Worm (Caenorhabditis elegans): Measurements from ENCODE around the gene icl-1.

Gene icl-1

DNA sequence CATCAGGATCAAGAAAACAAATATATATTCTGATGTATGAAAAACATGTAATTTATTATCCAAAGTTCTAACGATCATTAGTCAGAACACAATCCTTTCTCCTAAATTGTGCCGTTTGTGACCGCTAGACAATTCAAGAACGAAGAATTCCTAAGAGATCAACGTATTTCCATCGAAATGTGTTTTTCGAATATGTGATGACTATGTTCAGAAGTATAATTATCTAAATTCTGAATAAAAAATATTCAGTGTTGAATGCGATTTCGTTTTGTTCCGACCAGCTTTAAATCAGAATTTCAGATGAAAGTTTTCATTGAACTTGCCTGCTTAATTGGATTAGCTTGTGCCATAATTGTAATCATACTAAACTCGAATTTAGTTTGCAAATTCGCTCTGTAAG lies 25.5 kb downstream of the icl-1 start, which contains the start of gene srbc-37:
TSS of gene srbc-37 (plus strand) at position 301 of the 400 bp plus-strand sequence.
- no peak for TF ChIP-seq zag-1 (tag; optimal IDR thresholded peaks at IDR 0.05)
- TF ChIP-seq nhr-76 (tag; optimal IDR thresholded peaks at IDR 0.05), result no peak
- TF ChIP-seq aly-2 (tag; optimal IDR thresholded peaks at IDR 0.05), result no peak

DNA sequence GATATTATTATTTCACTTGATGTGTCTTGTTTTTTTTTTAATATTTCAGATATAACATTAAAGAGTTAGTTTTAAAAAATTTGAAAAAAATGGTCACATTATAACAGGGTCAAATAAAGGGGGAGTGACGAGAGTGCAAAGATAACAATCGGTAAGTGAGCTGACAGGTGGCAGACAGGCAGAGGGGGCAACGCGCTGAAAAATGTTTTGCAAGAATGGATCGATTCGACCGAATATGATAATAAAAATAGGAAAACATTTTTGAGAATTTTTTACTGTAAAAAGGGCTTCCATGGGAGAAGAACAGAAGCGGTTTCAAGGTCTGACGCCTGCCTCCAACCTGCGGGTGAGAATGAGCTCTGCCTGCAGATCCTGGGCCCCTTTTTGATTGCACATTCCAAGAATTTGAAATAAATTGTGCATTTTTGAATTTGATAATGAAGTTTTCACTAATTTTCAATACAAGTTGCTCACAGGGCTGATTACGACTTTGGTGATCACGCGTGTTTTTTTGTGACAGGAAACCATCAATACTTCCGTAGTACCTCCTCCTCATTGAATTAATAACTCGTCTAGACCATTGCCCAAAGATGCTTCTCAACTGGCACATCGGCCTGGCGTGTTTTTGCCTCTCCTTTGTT lies 28.2 kb downstream of the icl-1 start, which contains the start of the genes ugt-29 and srx-5:
TSS of gene ugt-29 (minus strand) at position 101 of the 641 bp plus-strand sequence.
TSS of gene srx-5 (plus strand) at position 591 of the 641 bp plus-strand sequence.
- no peak for TF ChIP-seq aha-1 (tag; optimal IDR thresholded peaks at IDR 0.05)
- no peak for TF ChIP-seq mab-9 (GFP tag; IDR thresholded peaks at IDR 0.05)
- no peak for TF ChIP-seq Y116A8C.19 (tag; optimal IDR thresholded peaks at IDR 0.05; ENCODE audit: borderline replicate concordance)
- TF ChIP-seq C04F5.9 (tag; optimal IDR thresholded peaks at IDR 0.05), result no peak
- TF ChIP-seq C34B4.2 (tag; optimal IDR thresholded peaks at IDR 0.05), result no peak
- TF ChIP-seq lin-15B (tag; optimal IDR thresholded peaks at IDR 0.05), result no peak
- no peak for TF ChIP-seq fkh-4 (tag; optimal IDR thresholded peaks at IDR 0.05; ENCODE audit: borderline replicate concordance)

DNA sequence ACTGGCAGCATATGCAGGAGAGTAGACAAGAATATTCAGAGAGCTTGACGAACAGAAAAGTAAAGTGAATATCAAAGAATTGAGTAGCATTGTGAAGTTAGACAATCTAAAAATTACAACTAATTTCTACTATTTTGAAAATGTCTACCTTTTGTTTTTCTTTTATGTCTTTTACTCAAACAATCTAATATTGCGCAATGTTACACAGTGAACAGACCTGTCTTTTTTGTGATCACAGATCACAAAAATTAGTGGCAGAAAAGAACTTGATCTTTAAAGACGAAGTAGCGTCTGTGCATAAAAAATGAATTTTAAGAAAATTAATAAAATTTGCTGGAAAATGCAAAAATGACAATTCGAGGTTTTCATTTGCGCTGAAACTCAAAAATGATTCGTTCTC lies 28.8 kb downstream of the icl-1 start:
- TF ChIP-seq lir-3 (tag; optimal IDR thresholded peaks at IDR 0.05; ENCODE audit: poor library complexity), result no peak
- TF ChIP-seq F16B12.6 (tag; optimal IDR thresholded peaks at IDR 0.05), result no peak
- no peak for TF ChIP-seq Y116A8C.19 (tag; optimal IDR thresholded peaks at IDR 0.05; ENCODE audit: borderline replicate concordance)
- TF ChIP-seq lin-35 (GFP tag; optimal IDR thresholded peaks at IDR 0.05), result no peak
- no peak for TF ChIP-seq nhr-20 (tag; optimal IDR thresholded peaks at IDR 0.05)
- TF ChIP-seq unc-130 (tag; optimal IDR thresholded peaks at IDR 0.05), result no peak
- TF ChIP-seq elt-3 (tag; optimal IDR thresholded peaks at IDR 0.05), result no peak
- TF ChIP-seq ceh-82 (tag; optimal IDR thresholded peaks at IDR 0.05), result no peak
- no peak for TF ChIP-seq lin-13 (GFP tag; optimal IDR thresholded peaks at IDR 0.05)
- no peak for TF ChIP-seq jun-1 (tag; optimal IDR thresholded peaks at IDR 0.05)
- TF ChIP-seq mab-9 (GFP tag; IDR thresholded peaks at IDR 0.05), result no peak
- no peak for TF ChIP-seq nhr-19 (GFP tag; conservative IDR thresholded peaks at IDR 0.05)

DNA sequence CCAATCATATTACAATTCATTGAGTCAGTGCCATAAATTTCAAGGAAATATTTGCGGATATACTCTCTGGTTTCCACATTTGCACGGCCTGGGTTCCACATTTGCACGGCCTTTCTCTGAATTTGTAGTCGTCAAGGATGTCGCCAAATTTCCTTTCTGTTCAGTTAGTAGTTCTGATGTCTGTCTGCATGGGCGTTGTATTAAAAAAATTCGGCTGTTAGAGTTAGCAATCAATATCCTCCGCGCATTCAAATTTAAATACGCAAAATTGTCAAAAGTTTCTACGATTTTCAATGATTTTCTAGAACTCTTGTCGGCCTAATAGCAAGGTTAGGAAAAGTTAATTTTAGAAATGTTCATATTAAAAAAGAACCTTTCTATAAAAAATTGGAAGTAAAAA lies 31.9 kb downstream of the icl-1 start, which contains the start of gene srj-52:
TSS of gene srj-52 (minus strand) at position 101 of the 400 bp plus-strand sequence.
- no peak for TF ChIP-seq snu-23 (GFP tag; optimal IDR thresholded peaks at IDR 0.05)
- TF ChIP-seq nhr-77 (tag; optimal IDR thresholded peaks at IDR 0.05), result no peak
- TF ChIP-seq sup-37 (GFP tag; optimal IDR thresholded peaks at IDR 0.05), result no peak
- TF ChIP-seq lin-13 (GFP tag; optimal IDR thresholded peaks at IDR 0.05), result no peak
- no peak for TF ChIP-seq mep-1 (tag; optimal IDR thresholded peaks at IDR 0.05)
- TF ChIP-seq zag-1 (tag; optimal IDR thresholded peaks at IDR 0.05), result no peak
- no peak for TF ChIP-seq C16A3.4 (tag; optimal IDR thresholded peaks at IDR 0.05)
- no peak for TF ChIP-seq alr-1 (tag; optimal IDR thresholded peaks at IDR 0.05; ENCODE audit: borderline replicate concordance)
- TF ChIP-seq swsn-7 (tag; optimal IDR thresholded peaks at IDR 0.05), result no peak
- TF ChIP-seq ztf-11 (tag; optimal IDR thresholded peaks at IDR 0.05), result no peak
- no peak for TF ChIP-seq isw-1 (GFP tag; IDR thresholded peaks at IDR 0.05)
- no peak for TF ChIP-seq unc-62 (GFP tag; optimal IDR thresholded peaks at IDR 0.05)
- no peak for TF ChIP-seq ceh-88 (GFP tag; IDR thresholded peaks at IDR 0.05)

DNA sequence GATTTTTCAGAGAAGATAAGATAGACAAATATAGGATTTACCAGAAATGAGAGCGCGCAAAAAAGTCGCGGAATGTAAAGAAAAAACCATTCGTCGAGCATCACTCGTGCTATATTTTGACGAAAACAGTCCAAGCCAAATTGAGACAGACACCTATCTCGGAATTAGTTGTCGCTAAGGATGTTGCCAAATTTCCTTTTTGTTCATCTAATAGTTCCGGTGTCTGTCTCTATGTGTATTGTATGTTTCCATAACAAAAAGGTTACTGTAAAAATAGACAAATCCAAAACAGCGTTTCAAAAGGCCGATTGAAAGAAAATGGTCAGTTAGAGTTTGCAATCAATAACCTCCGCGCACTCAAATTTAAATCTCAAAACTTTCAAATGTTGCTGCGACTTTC lies 33.2 kb downstream of the icl-1 start, which contains the start of gene srj-53:
TSS of gene srj-53 (minus strand) at position 101 of the 400 bp plus-strand sequence.
- TF ChIP-seq lin-35 (GFP tag; optimal IDR thresholded peaks at IDR 0.05), result no peak
- TF ChIP-seq elt-3 (tag; optimal IDR thresholded peaks at IDR 0.05), result no peak
- no peak for TF ChIP-seq fkh-8 (tag; optimal IDR thresholded peaks at IDR 0.05)
- TF ChIP-seq ces-1 (GFP tag; optimal IDR thresholded peaks at IDR 0.05), result no peak
- no peak for TF ChIP-seq mab-9 (GFP tag; IDR thresholded peaks at IDR 0.05)
- no peak for TF ChIP-seq C34B4.2 (tag; optimal IDR thresholded peaks at IDR 0.05)
- no peak for TF ChIP-seq dpl-1 (GFP tag; optimal IDR thresholded peaks at IDR 0.05)
- no peak for TF ChIP-seq nhr-20 (tag; optimal IDR thresholded peaks at IDR 0.05)
- no peak for TF ChIP-seq efl-1 (optimal IDR thresholded peaks at IDR 0.05)
- TF ChIP-seq efl-1 (GFP tag; optimal IDR thresholded peaks at IDR 0.05 in 1 of 2), result no peak
- no peak for TF ChIP-seq sup-37 (GFP tag; optimal IDR thresholded peaks at IDR 0.05)

Data from whole organism, L1 larva.